Worm (Caenorhabditis elegans): ENCODE measurements around the gene H06A10.1.
A peak's percentile ranks its signal among the peaks of the same experiment; 100 is the strongest.

H06A10.1 gene

DNA sequence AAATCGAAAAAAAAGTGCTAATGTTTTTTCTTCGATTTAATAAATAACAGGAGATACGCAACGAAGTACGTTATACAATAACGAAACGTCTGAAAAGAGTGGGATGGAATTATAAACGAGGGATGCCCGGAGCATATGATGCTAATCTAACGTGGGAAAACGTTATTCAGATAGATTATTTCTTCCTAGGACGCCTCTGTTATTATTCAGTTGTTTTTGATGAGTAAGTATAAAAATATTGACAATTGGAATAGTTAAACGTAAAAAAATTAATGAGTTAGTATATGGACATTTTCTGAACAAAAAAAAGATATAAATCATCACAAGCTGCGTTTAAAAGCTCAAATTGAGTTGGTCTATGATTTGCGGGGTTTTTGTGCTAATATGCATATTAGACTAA is 22.5 kb upstream of the H06A10.1 start, which contains the start of gene srd-51:
TSS of gene srd-51 (minus strand) at position 101 of the 400 bp plus-strand sequence.
- no peak for TF ChIP-seq ceh-82 (tag; optimal IDR thresholded peaks at IDR 0.05)

DNA sequence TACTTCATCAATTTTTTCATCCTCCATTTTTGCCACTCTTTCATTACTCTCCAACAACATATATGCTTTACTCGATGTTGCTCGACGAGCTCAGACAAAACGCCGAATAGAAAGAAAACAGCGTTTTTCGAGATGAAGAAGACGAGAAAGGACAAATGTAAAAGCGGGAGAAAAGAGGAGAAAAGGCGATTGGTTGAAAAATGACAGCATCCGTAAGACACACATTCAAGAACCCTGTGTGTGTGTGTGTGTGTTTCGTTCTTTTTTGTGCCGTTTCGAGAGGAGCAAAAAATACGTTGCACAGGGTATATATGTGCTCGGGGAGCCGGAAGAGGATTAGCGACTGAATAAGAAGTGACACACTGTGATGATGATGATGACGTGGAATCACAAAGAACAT is 13.6 kb upstream of the H06A10.1 start:
- peak; percentile 58 for TF ChIP-seq lin-39 (tag; optimal IDR thresholded peaks at IDR 0.05)
- peak; percentile 19 for TF ChIP-seq hmg-11 (tag; optimal IDR thresholded peaks at IDR 0.05)
- TF ChIP-seq elt-3 (tag; optimal IDR thresholded peaks at IDR 0.05), result no peak
- no peak for TF ChIP-seq aly-2 (tag; optimal IDR thresholded peaks at IDR 0.05)
- TF ChIP-seq nfya-1 (tag; optimal IDR thresholded peaks at IDR 0.05; ENCODE audit: insufficient read depth), result peak; percentile 68

DNA sequence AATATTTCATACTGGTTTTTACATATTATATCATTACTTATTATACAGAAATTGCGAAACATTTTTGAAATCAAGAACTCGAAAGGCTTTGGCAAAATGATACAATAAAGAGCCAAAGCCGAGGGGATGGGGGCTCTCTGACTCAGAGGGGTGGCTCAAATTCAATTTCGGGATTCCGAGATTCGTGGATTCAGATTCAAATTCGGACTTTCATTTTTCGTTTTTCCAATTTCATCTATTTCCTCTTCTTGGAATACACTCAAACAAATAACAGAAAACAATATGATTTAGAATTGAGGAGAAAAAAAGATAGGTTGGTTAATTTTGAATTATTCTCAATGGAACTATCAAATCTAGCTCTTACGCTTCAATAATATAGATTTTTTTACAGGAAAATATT is 8.2 kb upstream of the H06A10.1 start:
- TF ChIP-seq fkh-10 (GFP tag; optimal IDR thresholded peaks at IDR 0.05) (peak; percentile 93), fkh-2 (tag; optimal IDR thresholded peaks at IDR 0.05) (no peak)

DNA sequence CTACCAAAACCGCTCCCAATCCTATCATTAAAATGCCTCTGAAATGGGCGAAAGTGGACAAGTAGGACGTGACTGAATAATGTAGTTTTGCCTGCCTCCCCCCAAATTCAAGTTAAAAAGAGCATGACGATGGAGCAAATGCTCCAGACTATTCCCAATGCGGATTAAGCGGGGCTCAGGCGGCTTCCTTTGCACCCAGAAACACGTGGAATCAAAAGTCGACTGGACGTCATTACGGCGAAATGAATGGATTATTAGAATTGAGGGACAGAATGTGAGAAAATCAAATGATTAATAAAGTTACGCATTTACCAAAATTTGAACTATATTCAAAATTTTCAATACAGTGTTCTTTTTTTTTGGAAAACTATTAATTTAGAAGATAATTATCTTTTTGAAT is 7.4 kb upstream of the H06A10.1 start:
- no peak for TF ChIP-seq unc-62 (GFP tag; optimal IDR thresholded peaks at IDR 0.05)

DNA sequence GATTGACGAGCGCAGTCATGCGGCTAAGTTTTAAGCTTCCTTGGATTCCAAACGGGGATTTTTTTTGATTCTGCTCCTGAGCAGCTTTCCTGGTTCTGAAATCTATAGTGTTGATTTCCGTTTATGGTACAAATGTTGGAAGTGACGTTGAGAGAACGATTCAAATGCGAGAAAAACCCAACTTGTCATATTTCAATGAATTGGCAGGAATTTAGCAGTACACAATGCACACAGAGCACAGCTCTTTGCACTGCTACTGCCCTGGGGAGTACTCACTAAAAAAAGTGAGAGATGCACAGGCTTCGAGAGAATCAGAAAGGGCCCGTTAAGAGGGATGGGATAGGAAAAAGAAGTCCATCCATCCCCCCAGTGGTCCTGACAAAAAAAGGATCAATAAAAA is 6.8 kb upstream of the H06A10.1 start, which contains the start of gene sad-1:
TSS of gene sad-1 (minus strand) at position 101 of the 400 bp plus-strand sequence.
- TF ChIP-seq nfya-1 (tag; optimal IDR thresholded peaks at IDR 0.05; ENCODE audit: insufficient read depth) (peak; percentile 5), nhr-67 (tag; optimal IDR thresholded peaks at IDR 0.05) (no peak)

DNA sequence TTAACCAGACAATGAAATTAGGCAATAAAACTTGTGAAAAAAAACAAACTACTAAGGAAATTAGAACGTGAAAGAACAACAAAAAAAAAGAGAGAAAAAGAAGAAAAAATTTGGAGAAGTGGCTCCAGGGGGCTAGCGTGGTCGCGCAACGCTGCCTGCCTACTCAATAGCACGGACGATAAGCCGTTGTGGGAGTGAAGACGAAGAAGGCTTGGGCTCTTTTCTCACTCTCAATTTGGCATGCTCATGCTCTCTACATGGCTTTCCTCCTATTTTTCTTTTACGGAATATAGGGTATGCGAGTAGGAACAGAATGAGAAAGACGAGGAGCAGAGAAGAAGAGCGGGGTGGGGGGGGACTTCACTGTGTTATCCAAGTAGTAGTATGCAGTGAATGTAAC is 5.1 kb upstream of the H06A10.1 start:
- TF ChIP-seq nfya-1 (tag; optimal IDR thresholded peaks at IDR 0.05; ENCODE audit: insufficient read depth) (peak; percentile 73), snpc-4 (tag; optimal IDR thresholded peaks at IDR 0.05) (peak; percentile 37), pqm-1 (tag; optimal IDR thresholded peaks at IDR 0.05) (no peak), fkh-10 (GFP tag; optimal IDR thresholded peaks at IDR 0.05) (peak; percentile 53), hmg-11 (tag; optimal IDR thresholded peaks at IDR 0.05) (peak; percentile 69), lin-39 (tag; optimal IDR thresholded peaks at IDR 0.05) (peak; percentile 54)

DNA sequence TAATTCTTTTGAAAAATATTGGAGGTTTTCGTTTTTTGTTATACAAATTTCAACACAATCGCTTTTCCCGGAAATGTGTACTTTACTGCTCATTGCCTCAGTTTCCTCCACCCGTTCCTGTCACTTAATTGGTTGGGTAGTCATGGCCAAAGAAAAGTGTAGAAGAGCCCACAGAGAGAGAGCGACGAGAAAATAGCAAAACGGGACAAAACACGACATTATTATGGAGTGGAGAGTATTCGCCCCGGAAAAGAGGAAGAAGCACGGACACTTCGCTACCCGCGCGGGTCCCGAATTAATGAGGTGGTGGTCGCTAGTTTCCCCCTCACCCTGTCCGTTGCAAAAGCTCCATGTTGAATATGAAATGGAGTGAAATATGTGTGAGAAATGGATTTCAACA is 3.5 kb upstream of the H06A10.1 start:
- TF ChIP-seq nfya-1 (tag; optimal IDR thresholded peaks at IDR 0.05; ENCODE audit: insufficient read depth) (peak; percentile 14), skn-1 (tag; optimal IDR thresholded peaks at IDR 0.05) (no peak)

DNA sequence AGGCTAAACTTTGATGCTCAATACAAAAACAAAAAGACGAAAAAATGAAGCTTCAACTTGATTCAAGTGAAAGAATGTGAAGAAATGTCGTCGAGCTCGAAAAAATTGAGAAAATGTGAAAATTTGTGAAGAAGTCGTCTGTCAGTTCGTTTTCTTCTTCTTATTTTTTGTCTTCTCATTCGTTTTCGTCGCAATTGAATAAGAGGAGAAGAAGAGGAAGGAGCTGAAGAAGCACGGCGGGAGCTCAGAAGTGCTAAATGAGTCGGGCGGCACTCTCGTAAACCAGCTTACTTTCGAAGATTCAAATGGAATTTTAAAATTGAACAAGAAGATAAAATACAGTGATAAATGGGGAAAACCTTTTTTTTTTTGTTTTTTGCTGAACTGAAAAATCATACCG is 2.1 kb upstream of the H06A10.1 start:
- TF ChIP-seq ceh-16 (tag; optimal IDR thresholded peaks at IDR 0.05) (no peak), sea-2 (GFP tag; optimal IDR thresholded peaks at IDR 0.05) (no peak), lin-39 (tag; optimal IDR thresholded peaks at IDR 0.05) (no peak), mdl-1 (tag; optimal IDR thresholded peaks at IDR 0.05) (no peak), nhr-28 (tag; optimal IDR thresholded peaks at IDR 0.05) (no peak), nhr-12 (tag; optimal IDR thresholded peaks at IDR 0.05) (no peak), fkh-10 (GFP tag; optimal IDR thresholded peaks at IDR 0.05) (peak; percentile 46)

DNA sequence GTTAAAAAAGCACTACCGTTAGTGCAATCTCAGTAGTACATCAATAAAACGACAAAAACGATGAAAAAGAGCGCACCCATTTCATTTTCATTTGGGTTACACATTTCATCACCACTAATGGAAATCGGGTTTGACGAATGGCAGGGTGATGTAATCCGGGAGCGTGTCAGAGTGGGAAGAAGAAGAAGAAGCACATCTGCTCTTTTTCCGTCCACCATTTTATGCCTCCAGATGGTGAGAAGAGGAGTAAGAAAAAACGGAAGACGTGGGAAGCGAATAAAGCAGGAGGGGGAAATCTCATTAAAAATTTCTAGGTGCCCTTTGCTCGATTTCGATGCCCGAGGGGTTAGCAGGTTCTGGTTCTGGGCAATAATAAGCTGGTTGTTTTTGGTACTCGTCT is 1.3 kb upstream of the H06A10.1 start:
- TF ChIP-seq lin-39 (tag; optimal IDR thresholded peaks at IDR 0.05) (peak; percentile 16), nhr-67 (tag; optimal IDR thresholded peaks at IDR 0.05) (no peak)

DNA sequence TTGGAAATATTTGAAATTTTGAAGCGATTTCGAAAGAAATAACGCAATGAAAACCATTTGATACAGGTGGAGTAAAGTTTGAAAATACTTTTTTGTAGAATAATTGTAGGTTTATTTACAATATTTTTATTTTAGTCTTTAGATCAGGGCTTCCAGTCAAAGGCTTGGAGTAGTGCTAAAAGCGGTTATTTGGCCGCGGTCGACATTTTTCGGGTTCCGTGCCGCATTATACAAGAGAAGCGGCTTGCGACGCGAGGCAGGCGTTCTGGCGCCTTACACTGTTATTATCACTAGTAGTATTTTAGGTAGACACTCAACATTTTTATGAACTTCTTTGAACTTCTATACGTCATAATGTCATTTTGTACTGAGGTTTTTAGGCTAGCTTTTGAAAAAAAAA is 840 bp upstream of the H06A10.1 start:
- TF ChIP-seq elt-1 (tag; optimal IDR thresholded peaks at IDR 0.05) (no peak), nhr-76 (tag; optimal IDR thresholded peaks at IDR 0.05) (no peak), ztf-4 (tag; optimal IDR thresholded peaks at IDR 0.05) (no peak), nhr-67 (tag; optimal IDR thresholded peaks at IDR 0.05) (no peak), fkh-2 (tag; optimal IDR thresholded peaks at IDR 0.05) (no peak), zag-1 (tag; optimal IDR thresholded peaks at IDR 0.05) (no peak), ceh-28 (tag; optimal IDR thresholded peaks at IDR 0.05) (no peak), ceh-82 (tag; optimal IDR thresholded peaks at IDR 0.05) (no peak), pha-4 (tag; optimal IDR thresholded peaks at IDR 0.05) (no peak), ama-1 (optimal IDR thresholded peaks at IDR 0.05) (no peak), nhr-11 (tag; optimal IDR thresholded peaks at IDR 0.05) (no peak), mml-1 (tag; optimal IDR thresholded peaks at IDR 0.05) (no peak), ZK546.5 (tag; optimal IDR thresholded peaks at IDR 0.05) (no peak)
